Worm (Caenorhabditis elegans) whole organism, L2 larva: Measurements from ENCODE around the gene srlf-1.
A peak's percentile ranks its signal among the peaks of the same experiment; 100 is the strongest.

Experiments used
- R02D3.7 ChIP-seq: fragments of 150-350 bp; optimal IDR thresholded peaks from 2 replicates; lab custom pipeline; 2014; ENCODE audit warnings: missing biosample characterization, missing genetic modification characterization
- Y55F3AM.14 ChIP-seq: fragments of 200-800 bp; sonication (Bioruptor generic); optimal IDR thresholded peaks from 2 replicates; lab custom pipeline; 2018; ENCODE audit warnings: mild to moderate bottlenecking, missing genetic modification characterization, missing compliant biosample characterization
- ZK546.5 ChIP-seq: sonication (generic microtip); optimal IDR thresholded peaks from 2 replicates; lab custom pipeline; 2017; ENCODE audit warnings: missing biosample characterization, missing genetic modification characterization
- alr-1 ChIP-seq: fragments of 150-350 bp; optimal IDR thresholded peaks from 2 replicates; lab custom pipeline; 2014; ENCODE audit warnings: missing biosample characterization, missing genetic modification characterization
- aly-2 ChIP-seq: fragments of 150-350 bp; optimal IDR thresholded peaks from 2 replicates; lab custom pipeline; 2014; ENCODE audit warnings: missing biosample characterization, missing genetic modification characterization
- blmp-1 ChIP-seq: sonication (generic microtip); optimal IDR thresholded peaks from 2 replicates; lab custom pipeline; 2017; ENCODE audit warnings: missing genetic modification characterization, mild to moderate bottlenecking, missing compliant biosample characterization, antibody characterized with exemption, moderate library complexity; ENCODE audit not compliant: insufficient read depth
- ceh-16 ChIP-seq: fragments of 150-350 bp; optimal IDR thresholded peaks from 2 replicates; lab custom pipeline; 2014; ENCODE audit warnings: missing biosample characterization, missing genetic modification characterization
- ceh-82 ChIP-seq: fragments of 150-350 bp; optimal IDR thresholded peaks from 2 replicates; lab custom pipeline; 2014; ENCODE audit warnings: missing biosample characterization, missing genetic modification characterization
- dmd-4 ChIP-seq: sonication (generic microtip); optimal IDR thresholded peaks from 2 replicates; lab custom pipeline; 2017; ENCODE audit warnings: missing biosample characterization, missing genetic modification characterization
- elt-3 ChIP-seq: sonication (generic microtip); optimal IDR thresholded peaks from 2 replicates; lab custom pipeline; 2017; ENCODE audit warnings: missing biosample characterization, missing genetic modification characterization
- fos-1 ChIP-seq: fragments of 150-350 bp; optimal IDR thresholded peaks from 2 replicates; lab custom pipeline; 2014; ENCODE audit warnings: missing biosample characterization, missing genetic modification characterization
- gmeb-1 ChIP-seq: fragments of 150-350 bp; optimal IDR thresholded peaks from 2 replicates; lab custom pipeline; 2014; ENCODE audit warnings: missing biosample characterization, missing genetic modification characterization
- lin-13 ChIP-seq: fragments of 150-350 bp; optimal IDR thresholded peaks from 2 replicates; lab custom pipeline; 2014; ENCODE audit warnings: missing biosample characterization, missing genetic modification reagents, missing genetic modification characterization
- lin-39 ChIP-seq: fragments of 150-350 bp; optimal IDR thresholded peaks from 2 replicates; lab custom pipeline; 2014; ENCODE audit warnings: missing biosample characterization, missing genetic modification reagents, missing genetic modification characterization
- lsy-2 ChIP-seq, 2 experiments: fragments of 150-350 bp in 1 of 2; sonication (generic microtip) in 1 of 2; optimal IDR thresholded peaks; 2 replicates each; lab custom pipeline; 2014 to 2017; ENCODE audit warnings: missing biosample characterization in 2 of 2, missing genetic modification characterization in 2 of 2
- mab-5 ChIP-seq: fragments of 150-350 bp; optimal IDR thresholded peaks from 2 replicates; lab custom pipeline; 2014; ENCODE audit warnings: missing biosample characterization, missing genetic modification characterization
- mbf-1 ChIP-seq: sonication (generic microtip); optimal IDR thresholded peaks from 2 replicates; lab custom pipeline; 2017; ENCODE audit warnings: missing biosample characterization, missing genetic modification characterization
- mdl-1 ChIP-seq, 2 experiments: fragments of 150-350 bp in 1 of 2; sonication (generic microtip) in 1 of 2; optimal IDR thresholded peaks; 2 replicates each; lab custom pipeline; 2017; ENCODE audit warnings: missing biosample characterization in 2 of 2, missing genetic modification characterization in 2 of 2
- nhr-129 ChIP-seq: fragments of 150-350 bp; optimal IDR thresholded peaks from 2 replicates; lab custom pipeline; 2014; ENCODE audit warnings: missing biosample characterization, missing genetic modification characterization
- nhr-21 ChIP-seq: fragments of 150-350 bp; optimal IDR thresholded peaks from 2 replicates; lab custom pipeline; 2014; ENCODE audit warnings: missing biosample characterization, missing genetic modification characterization
- nhr-23 ChIP-seq: fragments of 150-350 bp; optimal IDR thresholded peaks from 2 replicates; lab custom pipeline; 2014; ENCODE audit warnings: missing biosample characterization, missing genetic modification reagents, missing genetic modification characterization
- nhr-6 ChIP-seq: fragments of 150-350 bp; optimal IDR thresholded peaks from 2 replicates; lab custom pipeline; 2014; ENCODE audit warnings: missing biosample characterization, missing genetic modification characterization
- nhr-77 ChIP-seq: fragments of 150-350 bp; optimal IDR thresholded peaks from 2 replicates; lab custom pipeline; 2014; ENCODE audit warnings: missing biosample characterization, missing genetic modification characterization
- peb-1 ChIP-seq: fragments of 150-350 bp; optimal IDR thresholded peaks from 2 replicates; lab custom pipeline; 2014; ENCODE audit warnings: missing biosample characterization, missing genetic modification characterization
- sem-4 ChIP-seq: fragments of 150-350 bp; optimal IDR thresholded peaks from 2 replicates; lab custom pipeline; 2014; ENCODE audit warnings: missing biosample characterization, missing genetic modification reagents, missing genetic modification characterization
- skn-1 ChIP-seq: sonication (generic microtip); optimal IDR thresholded peaks from 2 replicates; lab custom pipeline; 2017; ENCODE audit warnings: missing biosample characterization, missing genetic modification characterization
- sma-9 ChIP-seq, 2 experiments: fragments of 150-350 bp in 1 of 2; sonication (generic microtip) in 1 of 2; optimal IDR thresholded peaks; 2 replicates each; lab custom pipeline; 2014 to 2016; ENCODE audit warnings: missing genetic modification characterization in 2 of 2, mild to moderate bottlenecking in 1 of 2, missing biosample characterization in 1 of 2, missing compliant biosample characterization in 1 of 2, missing genetic modification reagents in 1 of 2, moderate library complexity in 1 of 2
- unc-39 ChIP-seq: fragments of 150-350 bp; optimal IDR thresholded peaks from 2 replicates; lab custom pipeline; 2014; ENCODE audit warnings: missing biosample characterization, missing genetic modification characterization
- unc-55 ChIP-seq: fragments of 150-350 bp; sonication (generic microtip); optimal IDR thresholded peaks from 3 replicates; lab custom pipeline; 2014; ENCODE audit warnings: missing biosample characterization, missing genetic modification reagents, missing genetic modification characterization
- unc-62 ChIP-seq: fragments of 150-350 bp; optimal IDR thresholded peaks from 2 replicates; lab custom pipeline; 2014; ENCODE audit warnings: missing biosample characterization, missing genetic modification reagents, missing genetic modification characterization
- zag-1 ChIP-seq: fragments of 150-350 bp; optimal IDR thresholded peaks from 2 replicates; lab custom pipeline; 2014; ENCODE audit warnings: missing biosample characterization, missing genetic modification characterization
- ztf-1 ChIP-seq: fragments of 200-800 bp; sonication (Bioruptor generic); conservative IDR thresholded peaks from 2 replicates; pipeline ENCODE4 v1.3.6; 2022; ENCODE audit warnings: missing genetic modification characterization, missing compliant biosample characterization
- ztf-11 ChIP-seq: sonication (generic microtip); optimal IDR thresholded peaks from 2 replicates; lab custom pipeline; 2017; ENCODE audit warnings: missing biosample characterization, missing genetic modification characterization
- ztf-4 ChIP-seq: fragments of 150-350 bp; optimal IDR thresholded peaks from 2 replicates; lab custom pipeline; 2014; ENCODE audit warnings: missing biosample characterization, missing genetic modification characterization

Gene srlf-1

DNA sequence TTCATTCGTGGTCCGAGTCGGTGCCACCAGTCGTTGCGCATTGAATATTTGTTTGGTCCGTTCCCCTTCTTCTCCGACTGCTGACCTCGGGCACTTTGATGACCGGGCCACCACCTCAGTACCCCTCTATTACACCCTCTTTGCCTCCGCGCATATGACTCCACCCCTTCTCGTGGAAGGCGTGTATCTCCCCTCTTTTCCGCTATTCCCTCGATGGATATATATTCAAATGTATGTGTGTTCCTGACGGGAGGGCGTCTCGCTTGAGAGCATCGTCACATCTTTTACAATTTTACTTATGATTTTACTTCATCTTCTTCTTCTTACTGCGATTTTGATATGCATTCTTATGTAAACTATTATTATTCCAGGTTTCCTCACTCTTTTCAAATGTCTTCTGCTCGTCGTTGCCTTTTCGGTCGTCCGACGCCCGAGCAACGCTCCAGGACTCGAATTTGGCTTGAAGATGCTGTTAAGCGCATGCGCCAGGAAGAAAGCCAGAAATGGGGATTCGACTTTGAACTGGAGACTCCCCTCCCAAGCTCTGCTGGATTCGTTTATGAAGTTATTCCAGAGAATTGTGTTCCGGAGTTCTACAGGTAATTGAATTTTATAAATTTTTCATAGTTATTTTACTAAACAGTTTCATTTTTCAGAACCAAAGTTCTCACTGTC lies 20.6 kb downstream of the srlf-1 start, which contains the start of gene cki-1:
cki-1 (plus strand) TSS at position 372 of the 675 bp plus-strand sequence.
- no peak for TF ChIP-seq ztf-1
- TF ChIP-seq R02D3.7 (tag; lab: Kevin White, UChicago) = no peak
- TF ChIP-seq ceh-16 (tag; lab: Kevin White, UChicago) = no peak
- no peak for TF ChIP-seq mdl-1 (tag; optimal IDR thresholded peaks at IDR 0.05; lab: Kevin White, UChicago)
- TF ChIP-seq ztf-4 = no peak
- TF ChIP-seq zag-1 (tag; lab: Kevin White, UChicago) = no peak
- no peak for TF ChIP-seq ZK546.5 (tag; lab: Kevin White, UChicago)
- no peak for TF ChIP-seq alr-1 (tag; lab: Kevin White, UChicago)
- TF ChIP-seq elt-3 (tag; lab: Kevin White, UChicago) = no peak
- no peak for TF ChIP-seq nhr-23
- TF ChIP-seq ztf-11 (tag; lab: Kevin White, UChicago) = no peak
- TF ChIP-seq ceh-82 (tag; lab: Kevin White, UChicago) = no peak
- TF ChIP-seq lin-13 (GFP tag; lab: Kevin White, UChicago) = no peak
- no peak for TF ChIP-seq sem-4 (tag; lab: Kevin White, UChicago)
- no peak for TF ChIP-seq nhr-77 (tag; lab: Kevin White, UChicago)
- no peak for TF ChIP-seq nhr-129 (tag; lab: Kevin White, UChicago)
- no peak for TF ChIP-seq unc-39 (tag; lab: Kevin White, UChicago)
- TF ChIP-seq, all 48 proteins: peak for 0

DNA sequence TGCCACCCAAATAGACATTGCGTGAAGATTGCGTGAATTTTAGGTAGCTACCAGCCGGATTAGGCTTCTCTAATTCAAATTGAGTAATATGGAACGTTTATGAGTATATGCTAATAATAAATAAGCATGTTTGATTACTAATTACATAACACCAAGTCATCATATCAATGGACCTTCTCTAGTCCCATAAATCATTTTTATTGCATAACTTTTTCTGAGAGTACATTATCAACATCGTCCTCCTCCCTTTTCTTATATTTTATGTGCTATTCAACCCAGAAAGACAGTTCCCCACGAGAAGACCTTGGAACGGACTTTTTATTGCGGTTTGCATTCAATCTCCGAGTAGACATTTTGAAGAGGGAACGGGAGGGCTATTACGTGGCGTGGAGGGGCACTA lies 21.9 kb downstream of the srlf-1 start:
- TF ChIP-seq mab-5 (tag; lab: Kevin White, UChicago) = no peak
- TF ChIP-seq ceh-82 (tag; lab: Kevin White, UChicago) = no peak
- no peak for TF ChIP-seq nhr-77 (tag; lab: Kevin White, UChicago)
- TF ChIP-seq, all 48 proteins: peak for 0

DNA sequence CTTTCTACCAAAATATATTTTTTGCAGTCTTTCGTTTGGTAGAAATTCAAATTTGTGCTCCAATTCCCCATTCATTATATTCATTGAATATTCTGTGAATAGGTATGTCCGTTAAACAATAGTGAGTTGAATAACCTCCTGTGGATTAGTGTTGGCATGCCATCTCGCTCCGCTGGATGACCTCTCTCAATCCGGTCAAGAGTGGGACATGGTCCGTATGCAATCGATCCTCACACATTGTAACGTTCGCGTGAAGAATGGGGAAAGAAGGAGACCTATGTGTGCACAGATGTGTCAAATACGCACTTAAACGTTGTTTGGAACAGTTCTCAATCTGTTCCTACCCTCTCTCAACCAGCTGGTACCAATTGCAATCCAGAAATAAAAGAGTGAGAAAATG lies 22.8 kb downstream of the srlf-1 start:
- TF ChIP-seq mdl-1 (tag; optimal IDR thresholded peaks at IDR 0.05; lab: Kevin White, UChicago) (no peak), unc-62 (GFP tag; lab: Kevin White, UChicago) (no peak), Y55F3AM.14 (GFP tag; lab: Kevin White, UChicago) (no peak), aly-2 (tag; lab: Kevin White, UChicago) (no peak), alr-1 (tag; lab: Kevin White, UChicago) (no peak), sma-9 (GFP tag; optimal IDR thresholded peaks at IDR 0.05; lab: Kevin White, UChicago) (no peak), sma-9 (tag; optimal IDR thresholded peaks at IDR 0.05; lab: Kevin White, UChicago) (no peak)
- TF ChIP-seq, all 48 proteins: peak for 0

DNA sequence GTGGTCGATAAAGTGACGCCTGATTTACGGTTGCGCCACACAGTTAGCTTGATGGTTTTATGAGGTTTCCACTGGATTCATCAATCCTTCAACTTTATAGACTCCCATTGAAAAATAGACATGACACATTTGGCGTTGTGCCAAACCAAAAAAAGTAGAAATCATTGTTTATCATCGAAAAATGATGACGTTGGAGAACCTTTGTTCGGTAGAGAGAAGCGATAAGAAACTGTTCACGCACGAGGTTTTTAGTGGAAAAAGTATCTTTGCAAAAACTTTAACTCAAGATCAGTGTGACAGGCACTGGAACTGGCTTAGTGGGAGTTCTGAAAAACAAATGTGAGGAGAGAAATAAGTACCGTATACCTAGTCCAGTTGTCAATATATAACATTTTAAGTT lies 23.3 kb downstream of the srlf-1 start:
- TF ChIP-seq mab-5 (tag; lab: Kevin White, UChicago) (no peak), gmeb-1 (tag; lab: Kevin White, UChicago) (no peak), sma-9 (GFP tag; optimal IDR thresholded peaks at IDR 0.05; lab: Kevin White, UChicago) (no peak), sma-9 (tag; optimal IDR thresholded peaks at IDR 0.05; lab: Kevin White, UChicago) (no peak), skn-1 (tag; lab: Kevin White, UChicago) (peak; percentile 24), nhr-23 (no peak), fos-1 (tag; lab: Kevin White, UChicago) (peak; percentile 26), lsy-2 (tag; optimal IDR thresholded peaks at IDR 0.05; lab: Kevin White, UChicago) (no peak), nhr-77 (tag; lab: Kevin White, UChicago) (no peak)

DNA sequence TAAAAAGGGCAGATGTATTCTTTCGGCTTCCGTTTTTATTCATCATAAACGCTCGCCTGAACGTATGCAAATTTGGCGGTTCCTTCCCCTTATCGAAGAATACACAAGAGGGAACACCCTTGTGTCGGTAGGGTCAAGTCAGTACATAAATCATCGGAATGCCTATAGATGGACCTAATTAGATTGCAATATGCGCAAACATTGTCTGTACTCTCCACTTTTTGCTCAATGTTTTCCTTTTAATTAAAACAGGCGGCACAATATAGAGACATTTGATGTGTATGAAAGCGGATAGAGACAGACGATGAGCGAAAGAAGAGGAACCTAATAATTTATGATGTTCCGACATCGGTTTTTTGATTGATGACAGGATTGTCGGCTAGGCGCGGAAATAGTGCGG lies 23.8 kb downstream of the srlf-1 start:
- no peak for TF ChIP-seq peb-1 (tag; lab: Kevin White, UChicago)
- TF ChIP-seq mab-5 (tag; lab: Kevin White, UChicago) = peak; percentile 49

DNA sequence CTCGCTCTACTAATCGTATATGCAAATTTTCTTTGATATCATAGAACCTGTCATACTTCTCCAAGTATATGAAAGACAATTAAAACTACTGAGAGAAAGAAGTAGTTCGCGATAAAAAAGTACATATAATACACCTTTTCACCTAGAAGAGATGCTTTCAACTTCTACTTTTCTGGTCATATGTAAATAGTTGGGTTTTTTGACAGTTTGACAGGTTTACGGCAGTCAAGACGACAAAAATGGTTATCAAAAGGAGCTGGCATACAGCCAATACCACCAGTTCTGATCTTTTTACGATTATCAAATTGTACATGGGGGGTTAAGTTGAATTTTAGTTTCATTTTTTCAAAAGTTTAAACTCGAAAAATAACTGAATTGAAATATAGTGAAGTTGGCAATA lies 24.5 kb downstream of the srlf-1 start:
- no peak for TF ChIP-seq dmd-4 (tag; lab: Kevin White, UChicago)
- TF ChIP-seq lin-13 (GFP tag; lab: Kevin White, UChicago) = no peak
- TF ChIP-seq ceh-16 (tag; lab: Kevin White, UChicago) = no peak
- TF ChIP-seq ztf-4 = no peak
- TF ChIP-seq fos-1 (tag; lab: Kevin White, UChicago) = peak; percentile 49
- no peak for TF ChIP-seq blmp-1 (tag; lab: Kevin White, UChicago)
- TF ChIP-seq ZK546.5 (tag; lab: Kevin White, UChicago) = no peak
- no peak for TF ChIP-seq mbf-1 (tag; lab: Kevin White, UChicago)
- TF ChIP-seq gmeb-1 (tag; lab: Kevin White, UChicago) = no peak
- TF ChIP-seq lin-39 (tag; lab: Kevin White, UChicago) = no peak
- TF ChIP-seq nhr-23 = no peak
- peak; percentile 30 for TF ChIP-seq skn-1 (tag; lab: Kevin White, UChicago)
- no peak for TF ChIP-seq nhr-6 (tag; lab: Kevin White, UChicago)
- TF ChIP-seq sem-4 (tag; lab: Kevin White, UChicago) = no peak
- no peak for TF ChIP-seq unc-55
- TF ChIP-seq aly-2 (tag; lab: Kevin White, UChicago) = no peak
- TF ChIP-seq nhr-21 (tag; lab: Kevin White, UChicago) = no peak
